Worm (Caenorhabditis elegans) whole organism, young adult: ENCODE data around the gene ckb-3.

Source experiments
- F52B5.7 ChIP-seq: sonication (generic microtip); optimal IDR thresholded peaks from 2 replicates; lab custom pipeline; 2016; ENCODE audit warnings: mild to moderate bottlenecking, missing genetic modification characterization, missing compliant biosample characterization
- mcd-1 ChIP-seq: fragments of 200-800 bp; sonication (Bioruptor generic); IDR thresholded peaks from 2 replicates; pipeline ENCODE4 v1.3.6; 2022; ENCODE audit warnings: missing genetic modification reagents, missing genetic modification characterization, missing compliant biosample characterization
- nhr-80 ChIP-seq: sonication (generic microtip); optimal IDR thresholded peaks from 2 replicates; lab custom pipeline; 2016; ENCODE audit warnings: missing genetic modification characterization, missing compliant biosample characterization
- unc-130 ChIP-seq: sonication (generic microtip); optimal IDR thresholded peaks from 2 replicates; lab custom pipeline; 2016; ENCODE audit warnings: missing genetic modification reagents, missing genetic modification characterization, missing compliant biosample characterization

DNA sequence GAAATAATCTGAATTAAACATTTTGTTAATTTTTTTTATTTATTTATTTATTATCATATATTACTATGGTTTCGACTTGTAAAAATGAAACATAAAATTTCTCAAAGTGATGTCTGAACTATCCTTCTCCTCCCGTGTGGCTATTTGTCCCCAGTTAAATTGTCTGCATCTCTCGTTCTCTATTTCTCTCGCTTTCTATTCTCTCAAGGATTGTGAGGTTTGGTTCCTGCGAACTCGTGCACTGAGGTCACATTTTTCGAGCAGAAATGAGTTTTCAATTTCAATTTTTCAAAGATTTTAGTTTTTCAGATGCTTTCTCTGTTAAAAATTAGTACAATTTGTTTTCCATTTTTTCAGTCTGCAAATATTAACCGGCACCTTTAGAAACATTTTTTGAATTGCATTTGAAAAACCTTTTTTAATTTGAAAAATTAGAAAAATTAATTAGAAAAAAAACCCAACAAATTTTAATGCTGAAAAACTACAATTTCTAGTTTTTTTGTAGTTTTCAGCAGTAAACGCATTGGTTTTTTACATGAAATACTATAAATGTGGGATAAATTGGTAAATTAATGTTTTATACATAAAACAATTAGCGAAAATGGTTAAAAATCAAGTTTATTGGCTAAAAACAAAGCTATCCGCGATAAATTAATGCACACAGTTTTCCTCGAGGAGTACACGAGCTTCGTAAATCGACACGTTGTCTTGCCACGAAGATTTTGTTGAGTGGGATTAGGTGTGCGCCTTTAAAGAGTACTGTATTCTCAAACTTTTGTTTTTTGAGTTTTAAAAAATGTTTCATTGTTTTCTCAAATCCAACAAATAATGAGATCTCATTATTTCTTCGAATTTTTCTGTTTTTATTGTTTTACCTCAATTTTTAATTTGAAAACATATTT lies 41.7 kb downstream of the ckb-3 start:
- TF ChIP-seq nhr-80 (tag; lab: Kevin White, UChicago) = peak; percentile 33
- no peak for TF ChIP-seq mcd-1 (GFP tag; lab: Robert Waterston, UW)
- TF ChIP-seq F52B5.7 (tag; lab: Kevin White, UChicago) = no peak
- no peak for TF ChIP-seq unc-130 (GFP tag; lab: Kevin White, UChicago)
